Fruit fly (Drosophila melanogaster) S2 (cell line): Measurements from ENCODE around the gene CG15534.

Source experiments
- CG8478 ChIP-seq: fragments of >200 bp; optimal IDR thresholded peaks from 2 replicates; lab custom pipeline; 2018
- CTCF ChIP-seq, 2 experiments: fragments of >200 bp; optimal IDR thresholded peaks; 2 replicates each; lab custom pipeline; 2018

The CG15534 gene

dm6 chr3R:30455817-30456544 is 24.1 kb downstream of the CG15534 start, which contains the start of gene aralar1:
Gene aralar1 (minus strand): TSS chr3R:30455867.
- TF ChIP-seq CTCF (optimal IDR thresholded peaks at IDR 0.05; lab: Kevin White, UChicago) (peak in 1 of 2 experiments; percentile 64), CG8478 (lab: Kevin White, UChicago) (no peak)

dm6 chr3R:30459066-30459935 is 27.4 kb downstream of the CG15534 start, which contains the start of the genes CG2224 and CDase:
Gene CG2224 (minus strand): TSS chr3R:30459300.
Gene CDase (plus strand): TSS chr3R:30459521.
- no peak for TF ChIP-seq CG8478 (lab: Kevin White, UChicago)
- TF ChIP-seq CTCF (optimal IDR thresholded peaks at IDR 0.05; lab: Kevin White, UChicago), result peak; percentile 7 to 14

dm6 chr3R:30460187-30460586 is 28.3 kb downstream of the CG15534 start:
- TF ChIP-seq CG8478 (lab: Kevin White, UChicago) (no peak), CTCF (optimal IDR thresholded peaks at IDR 0.05; lab: Kevin White, UChicago) (no peak)

- TF ChIP-seq CG8478 (lab: Kevin White, UChicago), result no peak
- no peak for TF ChIP-seq CTCF (optimal IDR thresholded peaks at IDR 0.05; lab: Kevin White, UChicago)
Observed at dm6 chr3R:30461608-30462243, 29.9 kb downstream of the CG15534 start.

- TF ChIP-seq CTCF (optimal IDR thresholded peaks at IDR 0.05; lab: Kevin White, UChicago) (no peak), CG8478 (lab: Kevin White, UChicago) (no peak)
Observed at dm6 chr3R:30464244-30464643, 32.4 kb downstream of the CG15534 start.

- no peak for TF ChIP-seq CTCF (optimal IDR thresholded peaks at IDR 0.05; lab: Kevin White, UChicago)
- TF ChIP-seq CG8478 (lab: Kevin White, UChicago), result no peak
Observed at dm6 chr3R:30465775-30466494, 34.1 kb downstream of the CG15534 start, which contains the start of gene PH4alphaEFB. Gene PH4alphaEFB (plus strand): TSS chr3R:30466050.

DNA sequence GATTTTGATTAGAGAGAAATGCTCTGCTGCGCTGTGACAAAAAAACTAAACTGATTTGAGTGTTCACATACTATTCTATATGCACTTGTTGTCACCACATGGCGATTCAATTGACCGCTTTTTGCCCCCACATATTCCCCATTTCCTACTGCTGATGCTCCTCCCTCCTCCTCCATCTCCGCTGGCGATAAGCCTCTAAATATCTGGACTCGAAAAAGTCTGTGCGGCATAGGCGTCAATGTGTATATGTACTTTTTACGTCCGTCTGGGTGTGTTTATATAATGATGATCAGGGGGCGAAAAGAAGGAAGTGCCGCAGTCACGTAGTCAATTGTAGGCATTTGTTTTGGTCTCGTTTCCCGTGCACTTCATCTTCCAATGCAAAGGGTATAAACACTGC is 34.7 kb downstream of the CG15534 start:
- no peak for TF ChIP-seq CG8478 (lab: Kevin White, UChicago)
- TF ChIP-seq CTCF (optimal IDR thresholded peaks at IDR 0.05; lab: Kevin White, UChicago), result no peak

DNA sequence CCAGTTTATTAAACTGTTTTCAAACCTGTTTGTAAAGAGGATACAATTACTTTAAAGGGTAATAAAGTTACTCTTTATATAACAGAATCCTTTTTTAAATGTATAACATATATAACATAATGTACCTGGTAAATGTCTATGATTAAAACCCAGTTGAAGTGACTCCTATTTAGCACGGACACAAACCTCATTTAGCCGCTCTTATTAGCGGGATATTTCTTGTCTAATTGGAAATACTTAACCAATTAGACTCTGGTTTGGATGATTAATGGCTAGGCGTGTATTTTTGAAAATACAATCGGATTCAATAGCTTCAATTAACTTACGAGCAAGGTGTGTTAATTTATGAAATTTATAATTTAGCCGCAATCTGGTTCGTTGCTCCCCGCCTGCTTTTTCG is 35.2 kb downstream of the CG15534 start:
- TF ChIP-seq CTCF (optimal IDR thresholded peaks at IDR 0.05; lab: Kevin White, UChicago) (peak; percentile 21 to 58), CG8478 (lab: Kevin White, UChicago) (no peak)

DNA sequence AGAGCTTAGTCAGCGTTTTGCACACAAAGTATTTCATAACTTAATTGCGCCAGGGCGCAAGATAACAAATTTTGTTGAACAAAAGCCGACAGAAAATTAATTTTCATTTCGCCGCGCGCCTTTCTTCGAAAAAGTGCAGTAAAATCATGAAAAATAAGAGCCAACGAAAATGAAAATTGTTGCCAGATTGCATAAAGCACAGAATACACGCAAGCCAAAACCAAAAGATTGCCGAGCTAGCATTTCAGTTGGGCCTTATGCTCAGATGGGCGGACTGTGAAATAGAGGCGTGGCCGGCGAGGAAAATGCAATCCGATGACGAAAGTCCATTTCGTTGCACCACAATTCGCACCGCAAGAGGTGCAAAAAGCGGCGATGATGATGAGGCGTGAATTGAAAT is 38.8 kb downstream of the CG15534 start:
- no peak for TF ChIP-seq CTCF (optimal IDR thresholded peaks at IDR 0.05; lab: Kevin White, UChicago)
- TF ChIP-seq CG8478 (lab: Kevin White, UChicago), result no peak

DNA sequence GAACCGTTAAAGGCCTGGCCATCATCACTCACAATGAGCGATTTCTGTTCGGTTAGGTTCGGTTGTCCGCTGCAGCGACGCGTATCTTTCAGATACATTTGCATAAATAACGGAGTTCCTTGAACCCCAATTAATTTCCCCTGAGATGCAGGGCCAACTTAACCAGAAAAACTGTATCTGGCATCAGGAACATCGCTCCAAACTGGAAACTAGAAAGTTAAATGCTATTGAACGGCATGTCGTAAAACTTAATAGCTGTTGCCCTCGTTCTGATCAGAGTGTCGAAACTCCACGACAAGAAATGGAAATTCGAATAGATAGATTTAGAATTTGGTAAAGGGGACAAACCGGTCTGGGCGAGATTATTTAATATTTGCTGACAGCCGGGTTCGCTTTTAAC is 40.5 kb downstream of the CG15534 start:
- no peak for TF ChIP-seq CTCF (optimal IDR thresholded peaks at IDR 0.05; lab: Kevin White, UChicago)
- TF ChIP-seq CG8478 (lab: Kevin White, UChicago), result no peak

DNA sequence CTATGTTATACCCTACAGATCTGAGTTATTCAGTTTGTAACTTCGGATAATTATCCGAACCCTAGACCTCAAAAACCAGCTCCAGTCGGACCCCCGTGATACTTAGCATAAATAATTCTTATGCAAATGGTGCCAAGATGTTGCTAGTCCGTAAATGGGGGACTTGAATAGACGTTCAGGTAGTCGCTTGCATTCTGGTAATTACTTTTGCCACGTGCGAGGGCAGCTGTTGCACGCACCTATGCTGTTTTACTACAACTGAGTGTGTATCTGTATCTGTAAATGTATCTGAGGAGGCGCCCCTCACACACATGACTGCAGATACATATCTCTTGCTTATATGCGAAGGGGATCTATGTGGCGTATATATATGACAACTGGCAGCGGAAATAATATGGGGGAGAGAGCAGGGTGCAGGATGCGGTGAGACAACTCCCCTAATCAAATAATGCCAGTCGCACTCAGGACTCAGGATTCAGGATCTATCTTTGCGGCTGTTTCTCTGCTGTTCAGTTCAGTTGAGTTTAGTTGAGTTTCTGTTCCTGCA is 42.9 kb downstream of the CG15534 start:
- TF ChIP-seq CTCF (optimal IDR thresholded peaks at IDR 0.05; lab: Kevin White, UChicago) (no peak), CG8478 (lab: Kevin White, UChicago) (no peak)

DNA sequence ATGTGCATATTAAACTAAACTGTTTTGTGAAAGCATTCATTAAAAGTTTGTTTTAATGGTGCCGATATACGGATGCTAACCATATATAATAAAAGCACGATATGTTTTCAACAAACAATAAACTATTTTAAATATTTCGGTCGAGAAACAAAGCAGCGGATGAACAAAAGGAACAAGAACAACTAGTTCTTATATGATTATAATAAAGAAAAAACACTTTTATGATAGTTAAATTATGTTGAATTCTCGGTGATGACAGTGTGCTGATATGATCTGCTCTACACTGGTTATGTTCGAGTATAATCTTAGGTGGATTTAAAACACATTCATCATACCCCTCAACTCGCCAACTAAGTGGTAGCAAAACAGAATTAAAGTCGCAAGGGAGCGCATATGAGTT is 44.0 kb downstream of the CG15534 start:
- TF ChIP-seq CG8478 (lab: Kevin White, UChicago) (no peak), CTCF (optimal IDR thresholded peaks at IDR 0.05; lab: Kevin White, UChicago) (no peak)

- TF ChIP-seq CTCF (optimal IDR thresholded peaks at IDR 0.05; lab: Kevin White, UChicago), result no peak
- TF ChIP-seq CG8478 (lab: Kevin White, UChicago), result no peak
Observed at dm6 chr3R:30476367-30476766, 44.5 kb downstream of the CG15534 start, which contains the start of gene spdo. Gene spdo (plus strand): TSS chr3R:30476684.
